Fruit fly (Drosophila melanogaster): ENCODE data around the gene CG13658.

CG13658 gene

DNA sequence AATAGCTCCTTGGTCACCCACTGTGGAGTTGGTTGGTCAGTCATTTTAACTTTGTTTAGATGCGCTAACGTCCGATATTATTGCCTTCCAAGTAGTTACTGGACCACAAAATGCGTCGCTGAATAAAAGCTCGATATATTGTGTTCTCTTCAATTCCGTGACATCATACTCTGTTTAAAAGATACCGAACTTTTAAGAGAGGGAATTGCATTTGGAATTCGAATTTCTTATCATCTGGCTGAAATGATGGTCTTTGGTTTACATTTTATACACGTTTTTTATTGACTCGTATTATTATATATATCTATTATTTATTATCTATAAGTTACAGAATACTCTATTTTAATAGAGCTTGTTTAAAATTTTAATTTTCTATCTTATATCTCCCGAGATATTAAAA, 43.8 kb downstream of the CG13658 start, which contains the start of gene CHKov2:
Gene CHKov2, minus strand, starts transcription at position 101 of the 400 bp plus-strand sequence.
- TF ChIP-seq Mio (GFP tag; optimal IDR thresholded peaks at IDR 0.05) (no peak), Dif (GFP tag; optimal IDR thresholded peaks at IDR 0.05; ENCODE audit: partially characterized antibody) (no peak), fru (GFP tag; optimal IDR thresholded peaks at IDR 0.05) (no peak), sv (GFP tag; optimal IDR thresholded peaks at IDR 0.05) (no peak), HLH106 (tag; optimal IDR thresholded peaks at IDR 0.05) (no peak), br (GFP tag; optimal IDR thresholded peaks at IDR 0.05) (no peak), lola (GFP tag; optimal IDR thresholded peaks at IDR 0.05) (no peak), CG32264 (GFP tag; optimal IDR thresholded peaks at IDR 0.05) (no peak), foxo (GFP tag; optimal IDR thresholded peaks at IDR 0.05) (no peak), brk (GFP tag; optimal IDR thresholded peaks at IDR 0.05) (no peak), woc (GFP tag; optimal IDR thresholded peaks at IDR 0.05) (no peak), Vsx2 (GFP tag; optimal IDR thresholded peaks at IDR 0.05; ENCODE audit: partially characterized antibody) (no peak), Rel (GFP tag; optimal IDR thresholded peaks at IDR 0.05) (no peak), Rel (tag; optimal IDR thresholded peaks at IDR 0.05) (no peak)

DNA sequence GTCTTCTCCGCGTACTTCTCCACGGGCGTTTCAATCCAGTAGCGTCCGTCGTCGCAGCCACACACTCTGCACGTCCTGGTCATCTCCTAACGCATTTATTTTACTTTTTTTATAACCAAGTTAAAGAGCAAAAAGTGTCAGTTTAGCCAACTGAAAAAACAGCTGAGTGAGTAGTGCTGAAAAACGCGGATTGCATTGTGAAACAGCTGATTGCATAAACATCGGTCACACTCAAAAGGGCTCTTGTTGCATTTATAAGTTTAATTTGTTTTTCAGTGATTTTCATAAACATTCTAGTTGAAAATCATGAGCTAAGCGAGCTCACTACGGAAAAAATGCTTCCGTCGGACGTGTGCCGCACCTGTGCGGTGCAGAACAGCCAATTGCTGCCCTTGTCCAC, 47.8 kb downstream of the CG13658 start, which contains the start of the genes CG10669 and CG11902:
Gene CG10669, minus strand, starts transcription at position 179 of the 400 bp plus-strand sequence.
Gene CG11902, plus strand, starts transcription at position 193 of the 400 bp plus-strand sequence.
- no peak for TF ChIP-seq rgr (GFP tag; optimal IDR thresholded peaks at IDR 0.05)
- TF ChIP-seq Jra (GFP tag; optimal IDR thresholded peaks at IDR 0.05): no peak
- no peak for TF ChIP-seq dmrt93B (GFP tag; optimal IDR thresholded peaks at IDR 0.05)
- no peak for TF ChIP-seq psq (GFP tag; optimal IDR thresholded peaks at IDR 0.05)
- TF ChIP-seq sage (GFP tag; optimal IDR thresholded peaks at IDR 0.05): no peak
- TF ChIP-seq HLH106 (tag; optimal IDR thresholded peaks at IDR 0.05): no peak
- no peak for TF ChIP-seq Myc (optimal IDR thresholded peaks at IDR 0.05)
- TF ChIP-seq Hr83 (GFP tag; optimal IDR thresholded peaks at IDR 0.05; ENCODE audit: poor library complexity, severe bottlenecking): peak; percentile 18
- no peak for TF ChIP-seq brk (GFP tag; optimal IDR thresholded peaks at IDR 0.05)

Data from whole organism, wandering third instar larva.